Worm (Caenorhabditis elegans) whole organism, L2 larva: ENCODE data around the gene trx-5.

Source experiments
- ama-1 ChIP-seq: fragments of 150-350 bp; optimal IDR thresholded peaks from 2 replicates; lab custom pipeline; 2018; ENCODE audit warnings: inconsistent platforms
- elt-1 ChIP-seq: fragments of 150-350 bp; optimal IDR thresholded peaks from 2 replicates; lab custom pipeline; 2014; ENCODE audit warnings: missing biosample characterization, missing genetic modification characterization
- snpc-4 ChIP-seq: fragments of 150-350 bp; optimal IDR thresholded peaks from 2 replicates; lab custom pipeline; 2014; ENCODE audit warnings: missing biosample characterization, missing genetic modification characterization
- ztf-11 ChIP-seq: sonication (generic microtip); optimal IDR thresholded peaks from 2 replicates; lab custom pipeline; 2017; ENCODE audit warnings: missing biosample characterization, missing genetic modification characterization

- TF ChIP-seq elt-1 = no peak
- TF ChIP-seq snpc-4 = no peak
- TF ChIP-seq ama-1 (lab: Kevin White, UChicago) = no peak
- TF ChIP-seq ztf-11 (tag; lab: Kevin White, UChicago) = no peak
These were observed 38.9 kb downstream of the trx-5 start, which contains the start of gene C38C3.3 for ce11 chrV:1495334-1495733.
